Fruit fly (Drosophila melanogaster): ENCODE measurements around the gene aos.

DNA sequence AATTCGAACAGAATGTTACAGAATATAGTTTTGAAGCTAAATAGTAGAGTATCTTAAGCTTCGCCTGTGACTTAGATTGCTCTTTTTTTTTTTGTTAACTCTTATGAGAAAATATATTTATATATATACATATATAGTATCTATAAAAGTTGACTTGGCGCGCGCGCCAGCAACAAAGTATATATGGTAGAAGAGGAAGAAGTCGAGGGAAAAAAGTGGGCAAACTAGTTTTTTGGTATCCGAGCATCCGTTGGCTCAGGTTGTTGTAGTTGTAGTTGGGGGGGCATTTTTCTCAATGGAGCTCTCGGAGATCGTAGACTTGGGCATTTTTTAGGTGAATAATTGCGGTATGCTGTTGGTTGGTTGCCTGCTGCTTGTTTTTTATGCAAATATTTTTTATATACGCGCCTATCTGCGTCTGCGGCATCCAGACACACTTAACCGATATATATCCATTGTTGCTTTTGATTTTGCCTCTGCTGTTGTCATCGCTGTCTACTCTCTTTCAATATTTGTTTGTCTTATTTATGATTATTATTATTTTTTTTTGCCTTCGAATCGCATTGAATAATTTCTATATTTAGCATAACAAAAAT lies 4.7 kb downstream of the aos start:
- TF ChIP-seq lola (GFP tag; optimal IDR thresholded peaks at IDR 0.05) (no peak), Dfd (GFP tag; optimal IDR thresholded peaks at IDR 0.05) (no peak), fru (GFP tag; optimal IDR thresholded peaks at IDR 0.05) (no peak), GATAd (GFP tag; optimal IDR thresholded peaks at IDR 0.05) (no peak), Sp1 (GFP tag; optimal IDR thresholded peaks at IDR 0.05) (no peak), OdsH (GFP tag; optimal IDR thresholded peaks at IDR 0.05) (no peak), dsf (GFP tag; optimal IDR thresholded peaks at IDR 0.05; ENCODE audit: borderline replicate concordance) (no peak), psq (GFP tag; optimal IDR thresholded peaks at IDR 0.05) (no peak), foxo (GFP tag; optimal IDR thresholded peaks at IDR 0.05) (no peak), jim (GFP tag; optimal IDR thresholded peaks at IDR 0.05) (no peak), usp (GFP tag; optimal IDR thresholded peaks at IDR 0.05) (no peak)
